Worm (Caenorhabditis elegans): Measurements from ENCODE around the gene B0284.3.

B0284.3 gene

DNA sequence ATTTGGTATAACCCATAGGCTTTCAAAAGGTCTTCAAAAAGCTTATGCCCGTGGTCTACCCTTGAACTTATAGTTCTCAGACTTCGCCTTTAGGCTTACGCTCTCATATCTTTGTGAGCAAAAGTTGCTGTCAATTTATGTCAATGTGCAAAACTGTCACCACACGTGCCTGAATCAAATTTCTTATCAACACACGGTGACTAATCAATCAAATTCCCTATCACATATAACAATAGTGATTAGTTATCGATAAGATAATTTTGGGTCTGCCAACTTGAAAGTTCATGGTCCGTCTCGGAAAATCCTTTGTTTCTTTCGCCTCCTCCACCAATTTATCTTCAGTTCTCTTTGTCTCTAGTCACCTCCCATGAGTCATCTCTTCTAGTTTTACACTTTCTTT is 22.2 kb downstream of the B0284.3 start:
- no peak for TF ChIP-seq unc-62 (GFP tag; optimal IDR thresholded peaks at IDR 0.05)

DNA sequence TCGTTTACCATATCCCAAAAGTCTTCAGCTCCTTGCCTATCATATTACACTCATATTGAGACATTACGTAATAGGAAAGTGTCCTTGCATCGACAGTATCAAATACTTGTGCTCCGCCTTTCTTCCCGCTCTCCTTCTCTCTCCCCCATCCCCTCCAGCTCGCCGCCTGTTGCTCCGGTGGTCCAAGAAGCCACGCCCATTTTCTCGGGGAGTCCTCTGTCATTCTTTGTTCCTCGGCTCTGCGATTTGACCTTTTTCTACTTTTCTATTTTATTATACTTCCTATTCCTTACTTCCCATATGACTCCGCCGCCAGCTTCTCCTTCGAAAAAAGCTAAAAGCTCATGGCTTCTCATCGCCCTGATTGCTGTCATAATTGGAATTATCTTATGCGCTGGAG is 23.2 kb downstream of the B0284.3 start, which contains the start of gene mnp-1:
Gene mnp-1, plus strand, starts transcription at position 211 of the 400 bp plus-strand sequence.
- no peak for TF ChIP-seq unc-62 (GFP tag; optimal IDR thresholded peaks at IDR 0.05)

DNA sequence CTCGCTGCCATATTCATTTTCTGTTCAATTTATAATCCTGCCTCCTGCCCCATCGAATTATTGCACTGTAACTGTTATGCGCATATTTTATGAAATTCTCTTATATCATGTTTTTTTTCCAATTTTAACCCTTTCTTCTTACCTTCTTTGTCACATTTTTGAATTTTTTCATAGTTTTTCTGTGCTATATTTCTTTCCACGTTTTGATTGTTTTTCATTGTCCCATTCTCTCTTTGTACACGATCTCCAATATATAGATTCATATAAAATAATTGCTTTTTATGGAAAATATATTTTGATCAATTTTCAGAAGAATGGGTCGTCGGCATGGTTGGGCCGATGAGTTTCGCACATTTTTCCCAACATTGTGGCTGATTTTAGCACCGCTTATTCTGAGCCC is 29.8 kb downstream of the B0284.3 start, which contains the start of gene B0285.6:
Gene B0285.6, plus strand, starts transcription at position 301 of the 400 bp plus-strand sequence.
- TF ChIP-seq unc-62 (GFP tag; optimal IDR thresholded peaks at IDR 0.05) = no peak

DNA sequence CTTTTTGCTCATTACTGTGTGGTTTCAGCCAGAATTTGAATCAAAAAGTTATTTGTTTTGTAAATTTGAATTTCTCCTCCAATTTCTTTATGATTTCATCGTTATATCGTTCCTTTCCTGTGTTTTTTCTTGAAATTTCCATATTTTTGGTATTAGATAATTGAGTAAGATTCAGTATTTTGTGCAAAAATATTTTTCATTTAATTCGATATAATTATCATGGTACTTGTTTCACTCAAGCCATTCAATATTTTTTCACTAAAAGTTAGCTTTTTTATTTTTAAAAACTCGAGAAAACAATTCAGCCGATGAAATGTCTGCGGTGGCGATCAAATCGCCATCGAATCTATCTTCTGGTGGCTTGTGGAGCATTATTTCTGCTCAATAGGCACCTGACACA is 34.6 kb downstream of the B0284.3 start, which contains the start of gene hse-5:
Gene hse-5, plus strand, starts transcription at position 301 of the 400 bp plus-strand sequence.
- TF ChIP-seq unc-62 (GFP tag; optimal IDR thresholded peaks at IDR 0.05) = no peak

DNA sequence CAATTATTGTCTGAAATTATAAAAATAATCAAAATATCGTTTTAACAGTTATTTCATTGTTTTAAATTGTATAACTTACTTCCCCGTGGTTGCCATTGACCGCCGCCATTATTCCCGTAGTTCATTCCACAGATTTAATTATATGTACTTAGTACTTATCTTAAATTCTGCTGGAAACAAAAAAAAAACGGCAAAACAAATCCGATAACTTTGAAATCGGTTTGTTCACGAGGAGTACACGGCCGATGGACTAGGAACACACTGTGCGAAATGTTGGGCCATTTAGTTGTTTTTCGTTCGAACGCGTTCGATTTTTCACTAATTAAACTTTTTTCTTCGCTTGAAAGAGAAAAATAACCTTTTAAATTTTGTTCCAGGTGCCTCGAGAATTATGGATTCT is 36.5 kb downstream of the B0284.3 start, which contains the start of the genes B0285.3 and lcmt-1:
Gene B0285.3, minus strand, starts transcription at position 267 of the 400 bp plus-strand sequence.
Gene lcmt-1, plus strand, starts transcription at position 377 of the 400 bp plus-strand sequence.
- TF ChIP-seq unc-62 (GFP tag; optimal IDR thresholded peaks at IDR 0.05) = no peak

DNA sequence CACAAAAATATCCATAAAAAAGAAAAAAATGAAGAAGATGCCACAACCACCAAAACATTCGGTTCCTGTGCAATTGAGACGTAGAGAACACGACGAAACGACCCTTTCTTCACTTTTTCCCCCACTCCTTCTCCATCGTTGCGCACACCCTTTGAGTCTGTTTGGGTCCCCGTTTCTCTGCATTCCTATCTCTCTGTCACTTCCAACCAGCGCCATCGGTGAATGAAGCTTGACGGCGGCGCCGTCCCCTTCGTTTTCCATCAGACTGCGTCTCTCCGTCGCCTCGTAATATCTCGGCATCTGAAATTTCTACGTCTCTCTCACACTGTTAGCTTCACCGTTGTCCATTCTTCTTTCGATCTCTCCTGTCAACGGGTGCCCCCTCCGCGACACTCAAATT is 44.0 kb downstream of the B0284.3 start:
- no peak for TF ChIP-seq unc-62 (GFP tag; optimal IDR thresholded peaks at IDR 0.05)

DNA sequence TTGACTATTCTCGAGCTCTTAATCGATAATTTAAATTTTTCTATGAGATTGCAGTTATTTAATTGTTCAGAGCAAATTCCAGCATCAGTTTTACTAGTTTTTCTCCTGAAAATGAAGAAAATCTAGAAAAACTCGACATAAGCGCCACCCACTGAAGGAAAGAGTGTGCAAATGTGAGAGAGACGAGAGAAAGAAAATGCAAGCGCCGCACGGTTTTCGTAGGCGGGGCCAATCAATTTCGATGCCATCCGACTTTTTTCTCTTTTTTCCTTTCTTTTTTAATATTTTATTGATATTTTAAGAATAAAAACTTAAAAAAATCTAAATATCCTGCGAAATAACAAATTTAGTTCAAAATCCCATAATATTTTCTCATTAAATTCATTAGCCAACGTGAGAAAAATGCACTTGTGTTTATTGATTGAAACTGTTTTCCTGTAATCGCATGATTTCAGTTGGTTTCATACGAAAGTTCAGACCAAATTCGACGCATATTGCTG is 47.0 kb downstream of the B0284.3 start, which contains the start of gene cdk-12:
Gene cdk-12, plus strand, starts transcription at position 450 of the 500 bp plus-strand sequence.
- no peak for TF ChIP-seq unc-62 (GFP tag; optimal IDR thresholded peaks at IDR 0.05)

DNA sequence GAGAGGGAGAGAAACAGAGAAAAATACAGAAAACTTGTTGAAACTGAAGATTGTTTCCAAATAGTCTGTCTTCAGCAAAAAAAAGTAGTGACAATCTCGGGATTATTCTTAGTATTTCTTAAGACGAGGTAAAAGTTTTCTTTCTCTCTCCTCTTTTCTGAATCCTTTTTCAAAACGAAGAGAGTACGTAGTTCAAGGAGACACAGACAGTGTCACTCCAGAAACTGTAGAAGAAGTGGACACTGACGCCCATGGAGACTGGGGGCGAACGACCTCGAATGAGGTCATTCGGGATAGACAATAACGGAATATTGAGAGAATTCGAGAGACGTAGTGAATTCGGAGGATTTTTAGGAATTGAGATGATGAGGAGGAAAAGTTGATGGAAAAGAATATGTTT is 48.6 kb downstream of the B0284.3 start, which contains the start of gene gly-6:
Gene gly-6, minus strand, starts transcription at position 245 of the 400 bp plus-strand sequence.
- no peak for TF ChIP-seq unc-62 (GFP tag; optimal IDR thresholded peaks at IDR 0.05)

Data from whole organism, dauer.